Fruit fly (Drosophila melanogaster) whole organism, embryonic: ENCODE measurements around the gene CG14282.
A peak's percentile ranks its signal among the peaks of the same experiment; 100 is the strongest.

Source experiments
- CG10366 ChIP-seq: fragments of 200-800 bp; sonication (Bioruptor generic); IDR thresholded peaks from 2 replicates; pipeline ENCODE4 v1.3.6; 2022; ENCODE audit warnings: missing biosample characterization, missing genetic modification characterization
- CG12155 ChIP-seq: fragments of 200-800 bp; sonication (Bioruptor generic); optimal IDR thresholded peaks from 3 replicates; lab custom pipeline; 2016; ENCODE audit warnings: missing biosample characterization, missing genetic modification characterization
- CG13624 ChIP-seq: fragments of 200-800 bp; sonication (Bioruptor generic); optimal IDR thresholded peaks from 2 replicates; lab custom pipeline; 2016; ENCODE audit warnings: missing biosample characterization, missing genetic modification characterization
- CG17328 ChIP-seq: fragments of 200-800 bp; sonication (Bioruptor generic); IDR thresholded peaks from 2 replicates; pipeline ENCODE4 v1.3.6; 2022; ENCODE audit warnings: missing biosample characterization, missing genetic modification characterization
- CG18619 ChIP-seq: fragments of 200-800 bp; sonication (Bioruptor generic); optimal IDR thresholded peaks from 3 replicates; lab custom pipeline; 2017; ENCODE audit warnings: missing biosample characterization, mild to moderate bottlenecking, missing genetic modification characterization
- CG31224 ChIP-seq: fragments of 200-800 bp; sonication (Bioruptor generic); IDR thresholded peaks from 2 replicates; pipeline ENCODE4 v1.3.6; 2022; ENCODE audit warnings: missing biosample characterization, missing genetic modification characterization
- CG3726 ChIP-seq: fragments of 200-800 bp; sonication (Bioruptor generic); IDR thresholded peaks from 3 replicates; pipeline ENCODE4, ENCODE4 v1.3.6; 2022; ENCODE audit warnings: missing biosample characterization, missing genetic modification characterization
- kay ChIP-seq: fragments of 200-800 bp; sonication (Bioruptor generic); optimal IDR thresholded peaks from 2 replicates; lab custom pipeline; 2016; ENCODE audit warnings: missing biosample characterization, missing genetic modification characterization

- TF ChIP-seq CG13624 (GFP tag; lab: Kevin White, UChicago) (no peak), CG12155 (no peak), CG17328 (GFP tag; lab: Robert Waterston, UW) (no peak), CG18619 (GFP tag; lab: Kevin White, UChicago) (no peak), CG3726 (no peak), kay (GFP tag; lab: Kevin White, UChicago) (peak; percentile 72), CG31224 (GFP tag; lab: Robert Waterston, UW) (no peak), CG10366 (GFP tag; lab: Robert Waterston, UW) (no peak)
Observed at dm6 chr3R:19225446-19225955, 48.7 kb downstream of the CG14282 start.
